Worm (Caenorhabditis elegans) whole organism, L4 larva: Measurements from ENCODE around the gene rpi-1.

Experiments used
- D1046.2 ChIP-seq: fragments of 200-800 bp; sonication (Bioruptor generic); IDR thresholded peaks from 2 replicates; pipeline ENCODE4 v1.3.6; 2022; ENCODE audit warnings: missing genetic modification characterization, missing compliant biosample characterization
- T26A8.4 ChIP-seq: fragments of 200-800 bp; sonication (Bioruptor generic); IDR thresholded peaks from 2 replicates; pipeline ENCODE4 v1.3.6; 2022; ENCODE audit warnings: missing genetic modification characterization, missing compliant biosample characterization
- Y48G9A.11 ChIP-seq: fragments of 200-800 bp; sonication (Bioruptor generic); IDR thresholded peaks from 2 replicates; pipeline ENCODE4 v1.3.6; 2022; ENCODE audit warnings: missing genetic modification reagents, missing genetic modification characterization, missing compliant biosample characterization
- aha-1 ChIP-seq: fragments of 150-350 bp; peaks from one replicate; lab custom pipeline; 2014; ENCODE audit warnings: missing biosample characterization, missing genetic modification characterization
- ama-1 ChIP-seq: fragments of 150-350 bp; optimal IDR thresholded peaks from 2 replicates; lab custom pipeline; 2014; ENCODE audit warnings: inconsistent platforms, mixed read lengths
- ces-1 ChIP-seq: fragments of 150-350 bp; sonication (generic microtip); optimal IDR thresholded peaks from 4 replicates; lab custom pipeline; 2014; ENCODE audit warnings: missing biosample characterization, missing genetic modification reagents, missing genetic modification characterization
- daf-16 ChIP-seq, 3 experiments: sonication (generic microtip); optimal IDR thresholded peaks; 2 replicates each; lab custom pipeline; 2016 to 2017; ENCODE audit warnings: missing genetic modification characterization in 3 of 3, missing genetic modification reagents in 3 of 3, mild to moderate bottlenecking in 2 of 3, missing compliant biosample characterization in 2 of 3, missing biosample characterization in 1 of 3, moderate library complexity in 1 of 3
- dmd-6 ChIP-seq: fragments of 200-800 bp; sonication (Bioruptor generic); IDR thresholded peaks from 2 replicates; pipeline ENCODE4 v1.3.6; 2022; ENCODE audit warnings: missing genetic modification reagents, missing genetic modification characterization, missing compliant biosample characterization
- dmd-9 ChIP-seq: fragments of 200-800 bp; sonication (Bioruptor generic); IDR thresholded peaks from 2 replicates; pipeline ENCODE4 v1.3.6; 2022; ENCODE audit warnings: missing genetic modification reagents, missing genetic modification characterization, missing compliant biosample characterization
- dpl-1 ChIP-seq: fragments of 150-350 bp; optimal IDR thresholded peaks from 2 replicates; lab custom pipeline; 2014; ENCODE audit warnings: missing biosample characterization, missing genetic modification reagents, missing genetic modification characterization
- dve-1 ChIP-seq: sonication (generic microtip); optimal IDR thresholded peaks from 2 replicates; lab custom pipeline; 2017; ENCODE audit warnings: antibody characterized with exemption, mild to moderate bottlenecking, missing genetic modification characterization, missing compliant biosample characterization; ENCODE audit not compliant: insufficient read depth
- gei-8 ChIP-seq: fragments of 200-800 bp; sonication (Bioruptor generic); optimal IDR thresholded peaks from 2 replicates; lab custom pipeline; 2018; ENCODE audit warnings: mild to moderate bottlenecking, missing genetic modification characterization, missing compliant biosample characterization
- hif-1 ChIP-seq, 2 experiments: sonication (generic microtip); optimal IDR thresholded peaks; 2 replicates each; lab custom pipeline; 2016 to 2017; ENCODE audit warnings: missing compliant biosample characterization in 2 of 2, missing genetic modification characterization in 2 of 2, missing genetic modification reagents in 2 of 2, missing genotype in 2 of 2, mild to moderate bottlenecking in 1 of 2
- hlh-11 ChIP-seq: fragments of 200-800 bp; sonication (Bioruptor generic); optimal IDR thresholded peaks from 2 replicates; lab custom pipeline; 2018; ENCODE audit warnings: mild to moderate bottlenecking, missing genetic modification characterization, missing compliant biosample characterization
- hlh-30 ChIP-seq: sonication (generic microtip); optimal IDR thresholded peaks from 2 replicates; lab custom pipeline; 2017; ENCODE audit warnings: antibody characterized with exemption, mild to moderate bottlenecking, missing genetic modification characterization, missing compliant biosample characterization; ENCODE audit not compliant: insufficient read depth
- hmg-1.1 ChIP-seq: fragments of 200-800 bp; sonication (Bioruptor generic); IDR thresholded peaks from 2 replicates; pipeline ENCODE4 v1.3.6; 2022; ENCODE audit warnings: missing genetic modification reagents, missing genetic modification characterization, missing compliant biosample characterization
- lin-1 ChIP-seq: fragments of 200-800 bp; sonication (Bioruptor generic); IDR thresholded peaks from 2 replicates; pipeline ENCODE4 v1.3.6; 2022; ENCODE audit warnings: missing genetic modification reagents, missing genetic modification characterization, missing compliant biosample characterization
- lin-38 ChIP-seq: fragments of 200-800 bp; sonication (Bioruptor generic); IDR thresholded peaks from 2 replicates; pipeline ENCODE4 v1.3.6; 2022; ENCODE audit warnings: missing genetic modification reagents, missing genetic modification characterization, missing compliant biosample characterization
- lsy-2 ChIP-seq, 2 experiments: fragments of 150-350 bp in 1 of 2; sonication (generic microtip) in 1 of 2; optimal IDR thresholded peaks; 2 replicates each; lab custom pipeline; 2014 to 2017; ENCODE audit warnings: missing biosample characterization in 2 of 2, missing genetic modification characterization in 2 of 2
- madf-5 ChIP-seq, 2 experiments: fragments of 200-800 bp; sonication (Bioruptor generic); IDR thresholded peaks; 2 replicates each; pipeline ENCODE4 v1.3.6; 2022; ENCODE audit warnings: missing compliant biosample characterization in 2 of 2, missing genetic modification characterization in 2 of 2
- mdl-1 ChIP-seq, 2 experiments: fragments of 150-350 bp in 1 of 2; sonication (generic microtip) in 1 of 2; optimal IDR thresholded peaks; 2 replicates each; lab custom pipeline; 2014 to 2017; ENCODE audit warnings: missing biosample characterization in 2 of 2, missing genetic modification characterization in 2 of 2
- mep-1 ChIP-seq: fragments of 150-350 bp; sonication (generic microtip); optimal IDR thresholded peaks from 3 replicates; lab custom pipeline; 2014; ENCODE audit warnings: missing biosample characterization, missing genetic modification characterization
- mes-2 ChIP-seq: sonication (generic microtip); optimal IDR thresholded peaks from 2 replicates; lab custom pipeline; 2016; ENCODE audit warnings: missing genotype, mild to moderate bottlenecking, missing genetic modification characterization, missing compliant biosample characterization; ENCODE audit not compliant: poor library complexity, severe bottlenecking
- mxl-2 ChIP-seq: fragments of 200-800 bp; sonication (Bioruptor generic); conservative IDR thresholded peaks from 2 replicates; pipeline ENCODE4 v1.3.6; 2022; ENCODE audit warnings: missing genetic modification reagents, missing genetic modification characterization, missing compliant biosample characterization
- mxl-3 ChIP-seq: fragments of 200-800 bp; sonication (Bioruptor generic); optimal IDR thresholded peaks from 2 replicates; lab custom pipeline; 2018; ENCODE audit warnings: mild to moderate bottlenecking, missing genetic modification characterization, missing compliant biosample characterization
- nhr-102 ChIP-seq: sonication (generic microtip); optimal IDR thresholded peaks from 2 replicates; lab custom pipeline; 2016; ENCODE audit warnings: mild to moderate bottlenecking, missing genetic modification characterization, moderate library complexity, missing compliant biosample characterization
- nhr-25 ChIP-seq: sonication (generic microtip); optimal IDR thresholded peaks from 2 replicates; lab custom pipeline; 2017; ENCODE audit warnings: missing genetic modification characterization, mild to moderate bottlenecking, missing compliant biosample characterization, antibody characterized with exemption, moderate library complexity, borderline replicate concordance; ENCODE audit not compliant: insufficient read depth
- nhr-28 ChIP-seq: fragments of 150-350 bp; optimal IDR thresholded peaks from 2 replicates; lab custom pipeline; 2014; ENCODE audit warnings: missing biosample characterization, missing genetic modification characterization
- nhr-42 ChIP-seq: fragments of 200-800 bp; sonication (Bioruptor generic); IDR thresholded peaks from 2 replicates; pipeline ENCODE4 v1.3.6; 2022; ENCODE audit warnings: missing genetic modification characterization, missing compliant biosample characterization
- nhr-48 ChIP-seq: sonication (generic microtip); optimal IDR thresholded peaks from 2 replicates; lab custom pipeline; 2016; ENCODE audit warnings: mild to moderate bottlenecking, missing genetic modification characterization, missing compliant biosample characterization
- nhr-6 ChIP-seq: fragments of 150-350 bp; optimal IDR thresholded peaks from 2 replicates; lab custom pipeline; 2014; ENCODE audit warnings: missing biosample characterization, missing genetic modification characterization
- nhr-76 ChIP-seq: fragments of 150-350 bp; optimal IDR thresholded peaks from 2 replicates; lab custom pipeline; 2014; ENCODE audit warnings: missing biosample characterization, missing genetic modification characterization
- nhr-77 ChIP-seq: fragments of 150-350 bp; optimal IDR thresholded peaks from 2 replicates; lab custom pipeline; 2014; ENCODE audit warnings: missing biosample characterization, missing genetic modification characterization
- pha-4 ChIP-seq, 2 experiments: fragments of 150-350 bp in 1 of 2; fragments of 200-800 bp in 1 of 2; sonication (Bioruptor generic) in 1 of 2; IDR thresholded peaks in 1 of 2; optimal IDR thresholded peaks in 1 of 2; 2 replicates each; pipeline versions ENCODE4 v1.3.6 to Lab custom; 2014 to 2022; ENCODE audit warnings: missing genetic modification characterization in 2 of 2, missing genetic modification reagents in 2 of 2, missing biosample characterization in 1 of 2, missing compliant biosample characterization in 1 of 2
- php-3 ChIP-seq: fragments of 200-800 bp; sonication (Bioruptor generic); IDR thresholded peaks from 2 replicates; pipeline ENCODE4 v1.3.6; 2022; ENCODE audit warnings: missing genetic modification reagents, missing genetic modification characterization, missing compliant biosample characterization
- pqm-1 ChIP-seq: sonication (generic microtip); optimal IDR thresholded peaks from 2 replicates; lab custom pipeline; 2017; ENCODE audit warnings: missing biosample characterization, missing genetic modification characterization
- set-16 ChIP-seq: fragments of 200-800 bp; sonication (Bioruptor generic); IDR thresholded peaks from 2 replicates; pipeline ENCODE4 v1.3.6; 2022; ENCODE audit warnings: missing genetic modification reagents, missing genetic modification characterization, missing compliant biosample characterization
- snpc-1.2 ChIP-seq: fragments of 200-800 bp; sonication (Bioruptor generic); IDR thresholded peaks from 2 replicates; pipeline ENCODE4 v1.3.6; 2022; ENCODE audit warnings: missing genetic modification reagents, missing genetic modification characterization, missing compliant biosample characterization
- spr-3 ChIP-seq: fragments of 200-800 bp; sonication (Bioruptor generic); optimal IDR thresholded peaks from 2 replicates; lab custom pipeline; 2018; ENCODE audit warnings: mild to moderate bottlenecking, missing genetic modification characterization, missing compliant biosample characterization
- tag-97 ChIP-seq: fragments of 200-800 bp; sonication (Bioruptor generic); IDR thresholded peaks from 2 replicates; pipeline ENCODE4 v1.3.6; 2022; ENCODE audit warnings: missing genetic modification characterization, missing compliant biosample characterization
- tra-1 ChIP-seq: fragments of 200-800 bp; sonication (Bioruptor generic); IDR thresholded peaks from 2 replicates; pipeline ENCODE4 v1.3.6; 2022; ENCODE audit warnings: missing genetic modification reagents, missing genetic modification characterization, missing compliant biosample characterization
- unc-130 ChIP-seq: sonication (generic microtip); optimal IDR thresholded peaks from 2 replicates; lab custom pipeline; 2016; ENCODE audit warnings: missing genetic modification reagents, missing genetic modification characterization, missing compliant biosample characterization
- unc-39 ChIP-seq: sonication (generic microtip); optimal IDR thresholded peaks from 2 replicates; lab custom pipeline; 2017; ENCODE audit warnings: missing biosample characterization, missing genetic modification characterization
- zfp-3 ChIP-seq: fragments of 200-800 bp; sonication (Bioruptor generic); conservative IDR thresholded peaks from 2 replicates; pipeline ENCODE4 v1.3.6; 2022; ENCODE audit warnings: missing genetic modification reagents, missing genetic modification characterization, missing compliant biosample characterization
- ztf-7 ChIP-seq: fragments of 150-350 bp; optimal IDR thresholded peaks from 2 replicates; lab custom pipeline; 2014; ENCODE audit warnings: missing biosample characterization, missing genetic modification characterization

Gene rpi-1

DNA sequence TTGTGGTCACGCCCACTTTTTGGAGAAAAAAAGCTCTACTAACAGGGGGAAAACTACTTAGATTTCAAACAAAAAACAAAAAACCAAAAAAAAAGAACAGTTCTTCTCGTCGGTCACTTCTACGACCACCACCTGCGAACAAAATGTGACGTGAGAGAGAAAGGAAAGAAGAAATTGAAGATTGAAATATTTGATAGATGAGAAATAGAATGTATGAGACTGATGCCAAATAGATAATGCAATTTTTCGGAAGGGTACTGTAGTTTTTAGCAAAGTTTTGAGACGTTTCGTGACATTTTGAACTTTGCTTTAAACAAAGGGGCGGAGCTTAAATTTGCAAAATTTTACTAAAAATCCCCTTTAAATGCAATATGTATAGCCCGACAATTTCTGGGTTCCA is 7.2 kb downstream of the rpi-1 start:
- TF ChIP-seq lin-38 (GFP tag; lab: Robert Waterston, UW) = no peak
- TF ChIP-seq hif-1 (tag; optimal IDR thresholded peaks at IDR 0.05; lab: Kevin White, UChicago) = no peak
- no peak for TF ChIP-seq nhr-76 (tag; lab: Kevin White, UChicago)
- peak; percentile 22; the same call in 1 of the 2 replicates for TF ChIP-seq dmd-6
- TF ChIP-seq php-3 = no peak
- no peak for TF ChIP-seq nhr-42
- TF ChIP-seq daf-16 (GFP tag; optimal IDR thresholded peaks at IDR 0.05; lab: Kevin White, UChicago) = no peak
- TF ChIP-seq daf-16 (tag; optimal IDR thresholded peaks at IDR 0.05; lab: Kevin White, UChicago) = peak; percentile 9
- TF ChIP-seq lsy-2 (tag; optimal IDR thresholded peaks at IDR 0.05; lab: Kevin White, UChicago) = peak in 1 of 2 experiments; percentile 73
- no peak for TF ChIP-seq zfp-3 (GFP tag; lab: Robert Waterston, UW)
- no peak for TF ChIP-seq ama-1 (lab: Kevin White, UChicago)
- TF ChIP-seq nhr-28 (tag; lab: Kevin White, UChicago) = peak; percentile 37
- peak; percentile 3 for TF ChIP-seq mep-1 (tag; lab: Kevin White, UChicago)
- TF ChIP-seq hlh-30 = peak; percentile 29
- TF ChIP-seq Y48G9A.11 = no peak
- no peak for TF ChIP-seq mxl-2 (GFP tag; lab: Robert Waterston, UW)
- TF ChIP-seq nhr-6 = no peak
- no peak for TF ChIP-seq snpc-1.2 (GFP tag; lab: Robert Waterston, UW)
- TF ChIP-seq spr-3 (GFP tag; lab: Kevin White, UChicago) = no peak
- TF ChIP-seq dve-1 (tag; lab: Kevin White, UChicago) = peak; percentile 4
- TF ChIP-seq gei-8 = no peak
- no peak for TF ChIP-seq pha-4 (GFP tag; IDR thresholded peaks at IDR 0.05; lab: Robert Waterston, UW)
- TF ChIP-seq pha-4 (tag; optimal IDR thresholded peaks at IDR 0.05; lab: Kevin White, UChicago) = no peak
- TF ChIP-seq nhr-77 (tag; lab: Kevin White, UChicago) = peak; percentile 46
- peak; percentile 29 for TF ChIP-seq hlh-11 (tag; lab: Kevin White, UChicago)

DNA sequence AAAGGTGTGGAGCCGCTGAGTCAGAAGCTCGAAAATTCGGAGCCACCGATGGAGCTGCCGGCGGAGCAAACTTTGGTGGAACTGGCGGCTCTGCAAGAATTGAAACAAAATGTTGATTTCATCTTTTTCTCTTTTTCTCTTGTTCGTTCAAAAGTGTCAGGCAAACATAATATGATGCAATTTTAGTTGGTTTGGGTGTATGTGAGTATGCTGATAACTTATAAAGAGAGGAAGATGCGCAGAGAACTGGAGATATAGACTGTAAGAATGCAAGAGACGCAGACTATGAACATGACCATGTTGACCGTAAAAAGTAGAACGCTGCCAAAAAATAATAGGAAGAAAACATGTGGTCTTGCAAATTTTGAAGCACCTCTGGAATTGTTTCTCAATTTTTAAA is 8.1 kb downstream of the rpi-1 start:
- TF ChIP-seq tag-97 (GFP tag; lab: Robert Waterston, UW) = no peak
- TF ChIP-seq nhr-25 = no peak
- TF ChIP-seq gei-8 = no peak
- TF ChIP-seq dve-1 (tag; lab: Kevin White, UChicago) = peak; percentile 91
- peak; percentile 77 for TF ChIP-seq mep-1 (tag; lab: Kevin White, UChicago)
- TF ChIP-seq dmd-9 = no peak
- peak; percentile 85 for TF ChIP-seq hlh-11 (tag; lab: Kevin White, UChicago)
- TF ChIP-seq mxl-3 (GFP tag; lab: Kevin White, UChicago) = peak; percentile 39
- 0 out of 2 replicates have a peak, but pooled peaks have one; percentile 25 for TF ChIP-seq T26A8.4 (GFP tag; lab: Robert Waterston, UW)
- peak; percentile 79 for TF ChIP-seq pqm-1
- no peak for TF ChIP-seq hmg-1.1
- TF ChIP-seq tra-1 (GFP tag; lab: Robert Waterston, UW) = no peak
- peak; percentile 96 for TF ChIP-seq nhr-77 (tag; lab: Kevin White, UChicago)
- no peak for TF ChIP-seq madf-5 (GFP tag; IDR thresholded peaks at IDR 0.05; lab: Robert Waterston, UW)
- peak; percentile 1 for TF ChIP-seq dpl-1 (GFP tag; lab: Kevin White, UChicago)
- TF ChIP-seq lin-38 (GFP tag; lab: Robert Waterston, UW) = no peak
- TF ChIP-seq unc-130 (GFP tag; lab: Kevin White, UChicago) = no peak
- peak; percentile 72 for TF ChIP-seq nhr-48 (tag; lab: Kevin White, UChicago)
- no peak for TF ChIP-seq D1046.2 (GFP tag; lab: Robert Waterston, UW)
- peak; percentile 11; the same call in 1 of the 2 replicates for TF ChIP-seq set-16 (GFP tag; lab: Robert Waterston, UW)
- no peak for TF ChIP-seq daf-16 (GFP tag; optimal IDR thresholded peaks at IDR 0.05; lab: Kevin White, UChicago)
- TF ChIP-seq daf-16 (tag; optimal IDR thresholded peaks at IDR 0.05; lab: Kevin White, UChicago) = peak; percentile 95
- TF ChIP-seq lin-1 = peak; percentile 51; the same call in 1 of the 2 replicates
- TF ChIP-seq aha-1 (tag; lab: Kevin White, UChicago) = peak; percentile 63
- TF ChIP-seq hif-1 (tag; optimal IDR thresholded peaks at IDR 0.05; lab: Kevin White, UChicago) = peak in 1 of 2 experiments; percentile 63
- peak; percentile 49 for TF ChIP-seq mes-2 (tag; lab: Kevin White, UChicago)
- TF ChIP-seq nhr-102 (tag; lab: Kevin White, UChicago) = peak; percentile 51
- peak; percentile 82 for TF ChIP-seq hlh-30
- TF ChIP-seq nhr-6 = peak; percentile 85
- TF ChIP-seq dmd-6 = peak; percentile 83
- no peak for TF ChIP-seq unc-39 (tag; lab: Kevin White, UChicago)
- TF ChIP-seq php-3 = peak; percentile 47; the same call in 1 of the 2 replicates
- TF ChIP-seq lsy-2 (tag; optimal IDR thresholded peaks at IDR 0.05; lab: Kevin White, UChicago) = peak in 1 of 2 experiments; percentile 72
- TF ChIP-seq ces-1 (GFP tag; lab: Kevin White, UChicago) = no peak
- peak in 1 of 2 experiments; percentile 33 for TF ChIP-seq mdl-1 (tag; optimal IDR thresholded peaks at IDR 0.05; lab: Kevin White, UChicago)
- peak; percentile 99 for TF ChIP-seq ztf-7 (tag; lab: Kevin White, UChicago)
